Worm (Caenorhabditis elegans): ENCODE data around the gene B0554.2.

DNA sequence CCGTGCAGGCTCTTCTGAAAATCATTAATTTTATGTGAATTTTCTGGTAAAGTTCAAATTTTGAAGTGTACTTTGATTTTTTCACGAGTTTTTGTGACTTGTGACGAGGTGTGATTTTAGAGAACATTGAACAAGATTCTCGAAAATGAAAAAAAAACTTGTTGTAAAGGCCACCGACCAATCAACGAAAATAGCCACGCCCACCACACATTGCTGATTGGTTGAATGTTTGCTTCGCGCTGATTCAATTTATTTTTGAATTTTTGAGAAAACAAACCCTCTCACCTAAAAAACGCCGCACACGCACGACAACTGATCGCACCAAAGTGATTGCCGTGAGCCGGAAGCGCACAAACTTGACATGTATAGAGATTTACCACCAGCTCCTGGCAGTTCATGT lies 48.9 kb downstream of the B0554.2 start:
- TF ChIP-seq skn-1 (tag; optimal IDR thresholded peaks at IDR 0.05) (no peak), snpc-4 (tag; optimal IDR thresholded peaks at IDR 0.05) (no peak), sox-4 (tag; optimal IDR thresholded peaks at IDR 0.05) (no peak), nhr-28 (tag; optimal IDR thresholded peaks at IDR 0.05) (no peak), C04F5.9 (tag; optimal IDR thresholded peaks at IDR 0.05) (no peak), fkh-10 (GFP tag; optimal IDR thresholded peaks at IDR 0.05) (no peak)
